Fruit fly (Drosophila melanogaster) whole organism, embryonic: ENCODE measurements around the gene CG31436.

Experiments used
- CG10267 ChIP-seq: fragments of 200-800 bp; sonication (Bioruptor generic); optimal IDR thresholded peaks from 2 replicates; lab custom pipeline; 2018; ENCODE audit warnings: missing biosample characterization, mild to moderate bottlenecking, missing genetic modification characterization, moderate library complexity
- CG11085 ChIP-seq: fragments of 200-800 bp; sonication (Bioruptor generic); IDR thresholded peaks from 2 replicates; pipeline ENCODE4 v1.3.6; 2022; ENCODE audit warnings: missing biosample characterization, missing genetic modification characterization
- CG11504 ChIP-seq: fragments of 200-800 bp; sonication (Bioruptor generic); optimal IDR thresholded peaks from 3 replicates; lab custom pipeline; 2019; ENCODE audit warnings: missing biosample characterization, mild to moderate bottlenecking, missing genetic modification characterization, moderate library complexity
- CG11695 ChIP-seq: fragments of 200-800 bp; sonication (Bioruptor generic); IDR thresholded peaks from 3 replicates; pipeline ENCODE4 v1.3.6; 2022; ENCODE audit warnings: missing biosample characterization, missing genetic modification characterization
- CG12104 ChIP-seq: fragments of 200-800 bp; sonication (Bioruptor generic); optimal IDR thresholded peaks from 3 replicates; lab custom pipeline; 2016; ENCODE audit warnings: missing biosample characterization, missing genetic modification characterization
- CG13123 ChIP-seq: fragments of 200-800 bp; sonication (Bioruptor generic); optimal IDR thresholded peaks from 2 replicates; lab custom pipeline; 2016; ENCODE audit warnings: missing biosample characterization, missing genetic modification characterization
- CG13624 ChIP-seq: fragments of 200-800 bp; sonication (Bioruptor generic); optimal IDR thresholded peaks from 2 replicates; lab custom pipeline; 2016; ENCODE audit warnings: missing biosample characterization, missing genetic modification characterization
- CG1529 ChIP-seq: fragments of 200-800 bp; sonication (Bioruptor generic); optimal IDR thresholded peaks from 3 replicates; lab custom pipeline; 2018; ENCODE audit warnings: missing biosample characterization, missing genetic modification characterization
- CG17568 ChIP-seq: fragments of 200-800 bp; sonication (Bioruptor generic); optimal IDR thresholded peaks from 2 replicates; lab custom pipeline; 2018; ENCODE audit warnings: missing biosample characterization, mild to moderate bottlenecking, missing genetic modification characterization, moderate library complexity
- CG18764 ChIP-seq: fragments of 200-800 bp; sonication (Bioruptor generic); optimal IDR thresholded peaks from 3 replicates; lab custom pipeline; 2016; ENCODE audit warnings: missing biosample characterization, missing genetic modification characterization
- CG3065 ChIP-seq: fragments of 200-800 bp; sonication (Bioruptor generic); optimal IDR thresholded peaks from 2 replicates; lab custom pipeline; 2016; ENCODE audit warnings: missing biosample characterization, missing genetic modification characterization
- CG32532 ChIP-seq: fragments of 200-800 bp; sonication (Bioruptor generic); IDR thresholded peaks from 2 replicates; pipeline ENCODE4 v1.3.6; 2022; ENCODE audit warnings: missing biosample characterization, missing genetic modification characterization
- CG3281 ChIP-seq: fragments of 200-800 bp; sonication (Bioruptor generic); optimal IDR thresholded peaks from 3 replicates; lab custom pipeline; 2017; ENCODE audit warnings: missing biosample characterization, mild to moderate bottlenecking, missing genetic modification characterization
- CG3407 ChIP-seq: fragments of 200-800 bp; sonication (Bioruptor generic); optimal IDR thresholded peaks from 2 replicates; lab custom pipeline; 2018; ENCODE audit warnings: missing biosample characterization, mild to moderate bottlenecking, missing genetic modification characterization
- CG3726 ChIP-seq: fragments of 200-800 bp; sonication (Bioruptor generic); IDR thresholded peaks from 3 replicates; pipeline ENCODE4, ENCODE4 v1.3.6; 2022; ENCODE audit warnings: missing biosample characterization, missing genetic modification characterization
- CG3847 ChIP-seq: fragments of 200-800 bp; sonication (Bioruptor generic); IDR thresholded peaks from 2 replicates; pipeline ENCODE4 v1.3.6; 2022; ENCODE audit warnings: missing biosample characterization, missing genetic modification characterization
- CG4328 ChIP-seq: fragments of 200-800 bp; sonication (Bioruptor generic); optimal IDR thresholded peaks from 3 replicates; lab custom pipeline; 2017; ENCODE audit warnings: missing biosample characterization, missing genetic modification reagents, missing genetic modification characterization
- CG6689 ChIP-seq: fragments of 200-800 bp; sonication (Bioruptor generic); IDR thresholded peaks from 2 replicates; pipeline ENCODE4 v1.3.6; 2022; ENCODE audit warnings: missing biosample characterization, missing genetic modification characterization
- CG7745 ChIP-seq: fragments of 200-800 bp; sonication (Bioruptor generic); optimal IDR thresholded peaks from 2 replicates; lab custom pipeline; 2018; ENCODE audit warnings: missing biosample characterization, mild to moderate bottlenecking, missing genetic modification characterization, moderate library complexity
- CG7786 ChIP-seq: fragments of 200-800 bp; sonication (Bioruptor generic); optimal IDR thresholded peaks from 2 replicates; lab custom pipeline; 2016; ENCODE audit warnings: missing biosample characterization, missing genetic modification characterization
- CG7839 ChIP-seq: fragments of 200-800 bp; sonication (Bioruptor generic); optimal IDR thresholded peaks from 3 replicates; lab custom pipeline; 2018; ENCODE audit warnings: missing biosample characterization, mild to moderate bottlenecking, missing genetic modification characterization, moderate library complexity
- CG8388 ChIP-seq: fragments of 200-800 bp; sonication (Bioruptor generic); optimal IDR thresholded peaks from 2 replicates; lab custom pipeline; 2019; ENCODE audit warnings: missing biosample characterization, mild to moderate bottlenecking, missing genetic modification characterization, moderate library complexity
- Chrac-16 ChIP-seq: fragments of 200-800 bp; sonication (Bioruptor generic); optimal IDR thresholded peaks from 3 replicates; lab custom pipeline; 2016; ENCODE audit warnings: missing biosample characterization, missing genetic modification characterization
- D19B ChIP-seq: fragments of 200-800 bp; sonication (Bioruptor generic); optimal IDR thresholded peaks from 2 replicates; lab custom pipeline; 2017; ENCODE audit warnings: missing biosample characterization, mild to moderate bottlenecking, missing genetic modification characterization
- Dref ChIP-seq: fragments of 200-800 bp; sonication (Bioruptor generic); IDR thresholded peaks from 2 replicates; pipeline ENCODE4 v1.3.6; 2022; ENCODE audit warnings: missing biosample characterization, missing genetic modification characterization
- Drgx ChIP-seq: fragments of 200-800 bp; sonication (Bioruptor generic); IDR thresholded peaks from 2 replicates; pipeline ENCODE4 v1.3.6; 2022; ENCODE audit warnings: missing biosample characterization, missing genetic modification characterization
- Ets97D ChIP-seq: fragments of 200-800 bp; sonication (Bioruptor generic); optimal IDR thresholded peaks from 3 replicates; lab custom pipeline; 2016; ENCODE audit warnings: missing biosample characterization, missing genetic modification characterization
- HLH3B ChIP-seq: fragments of 200-800 bp; sonication (Bioruptor generic); IDR thresholded peaks from 2 replicates; pipeline ENCODE4 v1.3.6; 2022; ENCODE audit warnings: missing biosample characterization, missing genetic modification characterization
- HLH4C ChIP-seq: fragments of 200-800 bp; sonication (Bioruptor generic); IDR thresholded peaks from 3 replicates; pipeline ENCODE4 v1.3.6; 2022; ENCODE audit warnings: missing biosample characterization, missing genetic modification characterization; ENCODE audit not compliant: partially characterized antibody
- HLH54F ChIP-seq: fragments of 200-800 bp; sonication (Bioruptor generic); optimal IDR thresholded peaks from 3 replicates; lab custom pipeline; 2016; ENCODE audit warnings: missing biosample characterization, missing genetic modification characterization
- Hr78 ChIP-seq, 2 experiments: fragments of 200-800 bp in 1 of 2; fragments of >200 bp in 1 of 2; sonication (Bioruptor generic) in 1 of 2; optimal IDR thresholded peaks; 2 replicates each; lab custom pipeline; 2017 to 2019; ENCODE audit warnings: missing biosample characterization in 2 of 2, missing genetic modification characterization in 2 of 2, mild to moderate bottlenecking in 1 of 2, moderate library complexity in 1 of 2
- NC2β ChIP-seq: fragments of 200-800 bp; sonication (Bioruptor generic); optimal IDR thresholded peaks from 2 replicates; lab custom pipeline; 2016; ENCODE audit warnings: missing biosample characterization, missing genetic modification characterization
- NfI ChIP-seq: fragments of 200-800 bp; sonication (Bioruptor generic); optimal IDR thresholded peaks from 3 replicates; lab custom pipeline; 2018; ENCODE audit warnings: missing biosample characterization, mild to moderate bottlenecking, missing genetic modification characterization, moderate library complexity
- Opbp ChIP-seq: fragments of 200-800 bp; sonication (Bioruptor generic); IDR thresholded peaks from 3 replicates; pipeline ENCODE4 v1.3.6; 2022; ENCODE audit warnings: missing biosample characterization, missing genetic modification characterization; ENCODE audit not compliant: partially characterized antibody
- PHDP ChIP-seq: fragments of 200-800 bp; sonication (Bioruptor generic); optimal IDR thresholded peaks from 3 replicates; lab custom pipeline; 2018; ENCODE audit warnings: missing biosample characterization, mild to moderate bottlenecking, missing genetic modification characterization, moderate library complexity
- Usf ChIP-seq: fragments of 200-800 bp; sonication (Bioruptor generic); optimal IDR thresholded peaks from 2 replicates; lab custom pipeline; 2017; ENCODE audit warnings: missing genotype, missing biosample characterization, missing genetic modification characterization
- Xbp1 ChIP-seq: fragments of 200-800 bp; sonication (Bioruptor generic); optimal IDR thresholded peaks from 3 replicates; lab custom pipeline; 2016; ENCODE audit warnings: missing biosample characterization, mild to moderate bottlenecking, missing genetic modification characterization
- ash1 ChIP-seq: fragments of 200-800 bp; sonication (Bioruptor generic); optimal IDR thresholded peaks from 2 replicates; lab custom pipeline; 2018; ENCODE audit warnings: missing biosample characterization, mild to moderate bottlenecking, missing genetic modification characterization
- ato ChIP-seq: fragments of 200-800 bp; sonication (Bioruptor generic); IDR thresholded peaks from 2 replicates; pipeline ENCODE4 v1.3.6; 2022; ENCODE audit warnings: missing biosample characterization, missing genetic modification characterization; ENCODE audit not compliant: partially characterized antibody
- btn ChIP-seq: fragments of 200-800 bp; sonication (Bioruptor generic); optimal IDR thresholded peaks from 2 replicates; lab custom pipeline; 2016; ENCODE audit warnings: missing biosample characterization, missing genetic modification characterization
- dimm ChIP-seq: fragments of 200-800 bp; sonication (Bioruptor generic); IDR thresholded peaks from 2 replicates; pipeline ENCODE4 v1.3.6; 2022; ENCODE audit warnings: missing biosample characterization, missing genetic modification characterization
- fd96Cb ChIP-seq: fragments of 200-800 bp; sonication (Bioruptor generic); optimal IDR thresholded peaks from 2 replicates; lab custom pipeline; 2018; ENCODE audit warnings: missing biosample characterization, mild to moderate bottlenecking, missing genetic modification characterization, moderate library complexity
- gsb ChIP-seq: fragments of 200-800 bp; sonication (Bioruptor generic); IDR thresholded peaks from 2 replicates; pipeline ENCODE4 v1.3.6; 2022; ENCODE audit warnings: missing biosample characterization, missing genetic modification characterization
- hth ChIP-seq: fragments of >200 bp; optimal IDR thresholded peaks from 2 replicates; lab custom pipeline; 2017; ENCODE audit warnings: inconsistent platforms
- jigr1 ChIP-seq: fragments of 200-800 bp; sonication (Bioruptor generic); IDR thresholded peaks from 3 replicates; pipeline ENCODE4 v1.3.6; 2022; ENCODE audit warnings: missing biosample characterization, missing genetic modification characterization
- jumu ChIP-seq: fragments of 200-800 bp; sonication (Bioruptor generic); optimal IDR thresholded peaks from 3 replicates; lab custom pipeline; 2016; ENCODE audit warnings: missing biosample characterization, missing genetic modification characterization
- klu ChIP-seq: fragments of 200-800 bp; sonication (Bioruptor generic); IDR thresholded peaks from 2 replicates; pipeline ENCODE4 v1.3.6; 2022; ENCODE audit warnings: missing biosample characterization, missing genetic modification characterization
- pb ChIP-seq: fragments of 200-800 bp; sonication (Bioruptor generic); optimal IDR thresholded peaks from 3 replicates; lab custom pipeline; 2016; ENCODE audit warnings: missing biosample characterization, missing genetic modification characterization
- psq ChIP-seq: fragments of 200-800 bp; sonication (Bioruptor generic); optimal IDR thresholded peaks from 2 replicates; lab custom pipeline; 2017; ENCODE audit warnings: missing biosample characterization, missing genetic modification characterization
- pzg ChIP-seq: fragments of 200-800 bp; sonication (Bioruptor generic); optimal IDR thresholded peaks from 3 replicates; lab custom pipeline; 2018; ENCODE audit warnings: missing biosample characterization, mild to moderate bottlenecking, missing genetic modification characterization, moderate library complexity
- seq ChIP-seq: fragments of 200-800 bp; sonication (Bioruptor generic); IDR thresholded peaks from 2 replicates; pipeline ENCODE4 v1.3.6; 2022; ENCODE audit warnings: missing biosample characterization, missing genetic modification characterization
- wor ChIP-seq: fragments of 200-800 bp; sonication (Bioruptor generic); IDR thresholded peaks from 2 replicates; pipeline ENCODE4 v1.3.6; 2022; ENCODE audit warnings: missing biosample characterization, missing genetic modification characterization

Gene CG31436

DNA sequence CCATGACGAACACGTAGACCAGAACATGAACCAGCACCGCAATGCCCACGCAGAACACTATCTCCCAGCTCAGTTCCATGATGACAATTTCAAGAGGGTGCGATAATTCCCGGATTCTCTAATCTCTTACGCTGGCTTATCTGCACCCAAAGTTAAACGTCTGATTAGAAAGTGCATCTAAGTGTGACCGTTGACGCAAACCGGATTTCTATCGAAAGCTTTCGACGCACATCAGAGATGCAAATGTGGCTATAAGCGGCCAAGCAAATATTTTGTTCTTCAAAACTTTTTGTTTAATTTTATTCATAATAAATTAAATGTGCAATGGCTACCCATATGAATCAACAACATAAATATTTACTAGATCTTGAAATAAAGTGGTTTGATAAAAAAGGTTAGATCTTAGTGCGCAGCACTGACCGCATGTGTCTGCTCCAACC lies 41.6 kb upstream of the CG31436 start, which contains the start of the genes Kdsr and CG11858 (continued):
- peak; percentile 75 for TF ChIP-seq Xbp1 (GFP tag; lab: Kevin White, UChicago)
- TF ChIP-seq CG3281 (GFP tag; lab: Kevin White, UChicago): peak; percentile 49
- TF ChIP-seq Opbp (GFP tag; lab: Robert Waterston, UW): no peak
- TF ChIP-seq fd96Cb: peak; percentile 45
- TF ChIP-seq btn (GFP tag; lab: Kevin White, UChicago): no peak
- no peak for TF ChIP-seq CG4328 (GFP tag; lab: Kevin White, UChicago)
- peak; percentile 68 for TF ChIP-seq CG3847 (GFP tag; lab: Robert Waterston, UW)
- no peak for TF ChIP-seq CG1529
- TF ChIP-seq Chrac-16 (GFP tag; lab: Kevin White, UChicago): peak; percentile 58
- peak; percentile 55 for TF ChIP-seq CG8388
- peak; percentile 68 for TF ChIP-seq CG32532
- TF ChIP-seq wor (GFP tag; lab: Robert Waterston, UW): peak; percentile 46; the same call in 1 of the 2 replicates
- TF ChIP-seq CG11085 (GFP tag; lab: Robert Waterston, UW): no peak
- TF ChIP-seq Drgx (GFP tag; lab: Robert Waterston, UW): peak; percentile 52
- peak; percentile 40 for TF ChIP-seq NfI (GFP tag; lab: Kevin White, UChicago)
- TF ChIP-seq NC2β (GFP tag; lab: Kevin White, UChicago): peak; percentile 46
- no peak for TF ChIP-seq ato
- peak; percentile 6 for TF ChIP-seq CG13123 (GFP tag; lab: Kevin White, UChicago)
- peak; percentile 75 for TF ChIP-seq PHDP (tag; lab: Kevin White, UChicago)
- no peak for TF ChIP-seq CG11695 (GFP tag; lab: Robert Waterston, UW)
- no peak for TF ChIP-seq jigr1 (GFP tag; lab: Robert Waterston, UW)
- peak; percentile 51 for TF ChIP-seq Dref (GFP tag; lab: Robert Waterston, UW)
- no peak for TF ChIP-seq Usf (GFP tag; lab: Kevin White, UChicago)
- peak; percentile 64 for TF ChIP-seq CG7839 (tag; lab: Kevin White, UChicago)
- peak; percentile 9 for TF ChIP-seq psq (GFP tag; lab: Kevin White, UChicago)
- no peak for TF ChIP-seq gsb (GFP tag; lab: Robert Waterston, UW)
- no peak for TF ChIP-seq CG17568 (GFP tag; lab: Kevin White, UChicago)
- peak; percentile 55; the same call in 1 of the 2 replicates for TF ChIP-seq seq (GFP tag; lab: Robert Waterston, UW)
- no peak for TF ChIP-seq hth (lab: Kevin White, UChicago)
- TF ChIP-seq ash1 (GFP tag; lab: Kevin White, UChicago): no peak
- peak; percentile 63 for TF ChIP-seq CG10267 (tag; lab: Kevin White, UChicago)
- no peak for TF ChIP-seq CG3065
- peak; percentile 38; the same call in 1 of the 2 replicates for TF ChIP-seq klu
- no peak for TF ChIP-seq CG3726 (GFP tag; lab: Robert Waterston, UW)
- TF ChIP-seq dimm (GFP tag; lab: Robert Waterston, UW): no peak
- no peak for TF ChIP-seq CG11504 (tag; lab: Kevin White, UChicago)
- peak; percentile 52 for TF ChIP-seq CG7786
- TF ChIP-seq Hr78 (GFP tag; optimal IDR thresholded peaks at IDR 0.05; lab: Kevin White, UChicago): no peak
- peak; percentile 71 for TF ChIP-seq Ets97D (GFP tag; lab: Kevin White, UChicago)
- TF ChIP-seq D19B (GFP tag; lab: Kevin White, UChicago): no peak
- peak; percentile 32 for TF ChIP-seq CG12104 (GFP tag; lab: Kevin White, UChicago)
- peak; percentile 44 for TF ChIP-seq jumu (GFP tag; lab: Kevin White, UChicago)
- TF ChIP-seq CG3407 (GFP tag; lab: Kevin White, UChicago): no peak
- TF ChIP-seq HLH3B: peak; percentile 21; the same call in 1 of the 2 replicates
- TF ChIP-seq CG18764 (GFP tag; lab: Kevin White, UChicago): peak; percentile 27
- TF ChIP-seq HLH54F (GFP tag; lab: Kevin White, UChicago): peak; percentile 43
- peak; percentile 3 for TF ChIP-seq pb (GFP tag; lab: Kevin White, UChicago)
- peak; percentile 61 for TF ChIP-seq pzg
- peak; percentile 61 for TF ChIP-seq CG13624 (GFP tag; lab: Kevin White, UChicago)
- TF ChIP-seq CG6689 (GFP tag; lab: Robert Waterston, UW): peak; percentile 63
- TF ChIP-seq CG7745: no peak
- no peak for TF ChIP-seq HLH4C
